Worm (Caenorhabditis elegans): ENCODE data around the gene kcc-1.

kcc-1 gene

ce11 chrIV:7184597-7184996, 21.5 kb upstream of the kcc-1 start, which contains the start of gene clec-179:
Gene clec-179, minus strand, starts transcription at chrIV:7184697.
- no peak for TF ChIP-seq egl-43 (GFP tag; IDR thresholded peaks at IDR 0.05)
- TF ChIP-seq lin-13 (GFP tag; optimal IDR thresholded peaks at IDR 0.05) = no peak
- TF ChIP-seq ZK337.2 (GFP tag; IDR thresholded peaks at IDR 0.05) = no peak
- TF ChIP-seq cey-2 (tag; optimal IDR thresholded peaks at IDR 0.05; ENCODE audit: borderline replicate concordance, insufficient read depth) = no peak
- TF ChIP-seq arid-1 (GFP tag; conservative IDR thresholded peaks at IDR 0.05) = no peak
- no peak for TF ChIP-seq daf-19 (GFP tag; conservative IDR thresholded peaks at IDR 0.05)
- no peak for TF ChIP-seq lir-3 (tag; optimal IDR thresholded peaks at IDR 0.05)
- no peak for TF ChIP-seq daf-16 (GFP tag; optimal IDR thresholded peaks at IDR 0.05)
- TF ChIP-seq daf-16 (tag; optimal IDR thresholded peaks at IDR 0.05) = no peak
- no peak for TF ChIP-seq nhr-76 (tag; optimal IDR thresholded peaks at IDR 0.05)
- no peak for TF ChIP-seq lsy-2 (tag; optimal IDR thresholded peaks at IDR 0.05)
- no peak for TF ChIP-seq lin-29 (GFP tag; IDR thresholded peaks at IDR 0.05)

- TF ChIP-seq gei-8 (GFP tag; optimal IDR thresholded peaks at IDR 0.05) (no peak), madf-9 (GFP tag; conservative IDR thresholded peaks at IDR 0.05) (no peak), nhr-102 (tag; optimal IDR thresholded peaks at IDR 0.05) (no peak), ctbp-1 (GFP tag; IDR thresholded peaks at IDR 0.05) (no peak), snpc-4 (tag; optimal IDR thresholded peaks at IDR 0.05) (no peak), F37D6.2 (tag; optimal IDR thresholded peaks at IDR 0.05) (no peak), mdt-29 (GFP tag; IDR thresholded peaks at IDR 0.05) (no peak), spr-3 (GFP tag; optimal IDR thresholded peaks at IDR 0.05) (no peak), hlh-11 (tag; optimal IDR thresholded peaks at IDR 0.05) (no peak), lin-39 (tag; optimal IDR thresholded peaks at IDR 0.05) (no peak), hmg-1.1 (GFP tag; IDR thresholded peaks at IDR 0.05) (no peak), nhr-6 (tag; optimal IDR thresholded peaks at IDR 0.05) (no peak), lsy-2 (tag; optimal IDR thresholded peaks at IDR 0.05) (no peak), unc-39 (tag; optimal IDR thresholded peaks at IDR 0.05) (no peak), ZK337.2 (GFP tag; IDR thresholded peaks at IDR 0.05) (no peak), snpc-1.2 (GFP tag; IDR thresholded peaks at IDR 0.05) (no peak), nhr-48 (tag; optimal IDR thresholded peaks at IDR 0.05) (no peak), nhr-77 (tag; optimal IDR thresholded peaks at IDR 0.05) (no peak), vab-7 (GFP tag; IDR thresholded peaks at IDR 0.05) (no peak), ceh-32 (tag; optimal IDR thresholded peaks at IDR 0.05; ENCODE audit: poor library complexity) (no peak)
These were observed 19.3 kb upstream of the kcc-1 start, which contains the start of gene str-249 for ce11 chrIV:7186756-7187155. Gene str-249, minus strand, starts transcription at chrIV:7186856.

ce11 chrIV:7188030-7188429, 18.0 kb upstream of the kcc-1 start, which contains the start of gene C42D4.13:
Gene C42D4.13, minus strand, starts transcription at chrIV:7188130.
- TF ChIP-seq ceh-32 (tag; optimal IDR thresholded peaks at IDR 0.05; ENCODE audit: poor library complexity) (no peak), aly-2 (tag; optimal IDR thresholded peaks at IDR 0.05) (no peak), spr-1 (tag; optimal IDR thresholded peaks at IDR 0.05) (no peak), nhr-102 (tag; optimal IDR thresholded peaks at IDR 0.05) (no peak), snpc-1.2 (GFP tag; IDR thresholded peaks at IDR 0.05) (no peak), fkh-10 (GFP tag; optimal IDR thresholded peaks at IDR 0.05) (no peak), dmd-9 (GFP tag; IDR thresholded peaks at IDR 0.05) (no peak), unc-39 (tag; optimal IDR thresholded peaks at IDR 0.05) (no peak), lin-15B (tag; optimal IDR thresholded peaks at IDR 0.05) (no peak), daf-12 (tag; optimal IDR thresholded peaks at IDR 0.05) (no peak), skn-1 (tag; optimal IDR thresholded peaks at IDR 0.05) (no peak), F49E8.2 (tag; optimal IDR thresholded peaks at IDR 0.05; ENCODE audit: borderline replicate concordance) (no peak), ceh-44 (GFP tag; IDR thresholded peaks at IDR 0.05) (no peak), mep-1 (tag; optimal IDR thresholded peaks at IDR 0.05) (no peak), spr-3 (GFP tag; optimal IDR thresholded peaks at IDR 0.05) (no peak), mxl-3 (GFP tag; optimal IDR thresholded peaks at IDR 0.05) (no peak), zfp-2 (tag; optimal IDR thresholded peaks at IDR 0.05) (no peak), daf-19 (GFP tag; conservative IDR thresholded peaks at IDR 0.05) (no peak), hif-1 (tag; optimal IDR thresholded peaks at IDR 0.05) (no peak)

Data from whole organism, L4 larva.